Fruit fly (Drosophila melanogaster) whole organism, embryonic: ENCODE results near the gene Hap40.

Experiments
- Adf1 ChIP-seq: fragments of 200-800 bp; sonication (Bioruptor generic); IDR thresholded peaks from 2 replicates; pipeline ENCODE4 v1.3.6; 2022; ENCODE audit warnings: missing biosample characterization, missing genetic modification characterization
- Aef1 ChIP-seq: fragments of 200-800 bp; sonication (Bioruptor generic); IDR thresholded peaks from 3 replicates; pipeline ENCODE4 v1.3.6; 2022; ENCODE audit warnings: missing biosample characterization, missing genetic modification characterization
- Blimp-1 ChIP-seq: fragments of 200-800 bp; sonication (Bioruptor generic); optimal IDR thresholded peaks from 3 replicates; lab custom pipeline; 2018; ENCODE audit warnings: missing biosample characterization, missing genetic modification characterization, mild to moderate bottlenecking, moderate library complexity, missing genetic modification reagents
- CG1024 ChIP-seq: fragments of 200-800 bp; sonication (Bioruptor generic); IDR thresholded peaks from 2 replicates; pipeline ENCODE4 v1.3.6; 2022; ENCODE audit warnings: missing biosample characterization, missing genetic modification characterization
- CG12744 ChIP-seq: fragments of 200-800 bp; sonication (Bioruptor generic); optimal IDR thresholded peaks from 2 replicates; lab custom pipeline; 2016; ENCODE audit warnings: missing biosample characterization, missing genetic modification characterization
- CG12942 ChIP-seq: fragments of 200-800 bp; sonication (Bioruptor generic); optimal IDR thresholded peaks from 3 replicates; lab custom pipeline; 2016; ENCODE audit warnings: missing biosample characterization, missing genetic modification characterization
- CG13123 ChIP-seq: fragments of 200-800 bp; sonication (Bioruptor generic); optimal IDR thresholded peaks from 2 replicates; lab custom pipeline; 2016; ENCODE audit warnings: missing biosample characterization, missing genetic modification characterization
- CG15514 ChIP-seq: fragments of 200-800 bp; sonication (Bioruptor generic); optimal IDR thresholded peaks from 3 replicates; lab custom pipeline; 2017; ENCODE audit warnings: missing biosample characterization, missing genetic modification characterization, mild to moderate bottlenecking, moderate library complexity, missing genetic modification reagents
- CG18011 ChIP-seq: fragments of 200-800 bp; sonication (Bioruptor generic); optimal IDR thresholded peaks from 2 replicates; lab custom pipeline; 2017; ENCODE audit warnings: missing biosample characterization, missing genetic modification characterization, mild to moderate bottlenecking, moderate library complexity, missing genotype
- CG18764 ChIP-seq: fragments of 200-800 bp; sonication (Bioruptor generic); optimal IDR thresholded peaks from 3 replicates; lab custom pipeline; 2016; ENCODE audit warnings: missing biosample characterization, missing genetic modification characterization
- CG2678 ChIP-seq: fragments of 200-800 bp; sonication (Bioruptor generic); optimal IDR thresholded peaks from 3 replicates; lab custom pipeline; 2019; ENCODE audit warnings: missing biosample characterization, mild to moderate bottlenecking, missing genetic modification characterization, moderate library complexity
- CG30020 ChIP-seq: fragments of 200-800 bp; optimal IDR thresholded peaks from 2 replicates; lab custom pipeline; 2019; ENCODE audit warnings: missing biosample characterization, mild to moderate bottlenecking, missing genetic modification characterization, moderate library complexity
- CG31388 ChIP-seq: fragments of 200-800 bp; sonication (Bioruptor generic); optimal IDR thresholded peaks from 2 replicates; lab custom pipeline; 2016; ENCODE audit warnings: missing biosample characterization, missing genetic modification characterization
- CG4820 ChIP-seq: fragments of 200-800 bp; sonication (Bioruptor generic); optimal IDR thresholded peaks from 3 replicates; lab custom pipeline; 2016; ENCODE audit warnings: missing biosample characterization, missing genetic modification characterization
- CG6689 ChIP-seq: fragments of 200-800 bp; sonication (Bioruptor generic); IDR thresholded peaks from 2 replicates; pipeline ENCODE4 v1.3.6; 2022; ENCODE audit warnings: missing biosample characterization, missing genetic modification characterization
- CG6854 ChIP-seq: fragments of 200-800 bp; sonication (Bioruptor generic); optimal IDR thresholded peaks from 3 replicates; lab custom pipeline; 2017; ENCODE audit warnings: missing biosample characterization, mild to moderate bottlenecking, missing genetic modification characterization
- CG7271 ChIP-seq: fragments of 200-800 bp; sonication (Bioruptor generic); optimal IDR thresholded peaks from 2 replicates; lab custom pipeline; 2018; ENCODE audit warnings: missing biosample characterization, mild to moderate bottlenecking, missing genetic modification characterization, moderate library complexity
- Chrac-16 ChIP-seq: fragments of 200-800 bp; sonication (Bioruptor generic); optimal IDR thresholded peaks from 3 replicates; lab custom pipeline; 2016; ENCODE audit warnings: missing biosample characterization, missing genetic modification characterization
- CkIIα-i1 ChIP-seq: fragments of 200-800 bp; sonication (Bioruptor generic); IDR thresholded peaks from 2 replicates; pipeline ENCODE4 v1.3.6; 2022; ENCODE audit warnings: missing biosample characterization, missing genetic modification characterization
- Dp ChIP-seq: fragments of 200-800 bp; sonication (Bioruptor generic); optimal IDR thresholded peaks from 2 replicates; lab custom pipeline; 2018; ENCODE audit warnings: missing biosample characterization, mild to moderate bottlenecking, missing genetic modification characterization, moderate library complexity
- Eip74EF ChIP-seq, 2 experiments: fragments of 200-800 bp in 1 of 2; fragments of >200 bp in 1 of 2; sonication (Bioruptor generic) in 1 of 2; optimal IDR thresholded peaks; 2 replicates each; lab custom pipeline; 2017 to 2019; ENCODE audit warnings: missing biosample characterization in 2 of 2, missing genetic modification characterization in 2 of 2, mild to moderate bottlenecking in 1 of 2, moderate library complexity in 1 of 2
- Fer1 ChIP-seq: fragments of 200-800 bp; sonication (Bioruptor generic); optimal IDR thresholded peaks from 2 replicates; lab custom pipeline; 2017; ENCODE audit warnings: missing biosample characterization, mild to moderate bottlenecking, missing genetic modification characterization
- Gug ChIP-seq: fragments of 200-800 bp; sonication (Bioruptor generic); IDR thresholded peaks from 4 replicates; pipeline ENCODE4 v1.3.6; 2022; ENCODE audit warnings: missing biosample characterization, missing genetic modification characterization
- HLHmδ ChIP-seq: fragments of 200-800 bp; sonication (Bioruptor generic); optimal IDR thresholded peaks from 2 replicates; lab custom pipeline; 2018; ENCODE audit warnings: missing biosample characterization, mild to moderate bottlenecking, missing genetic modification characterization, moderate library complexity
- Hr51 ChIP-seq, 2 experiments: fragments of 200-800 bp; sonication (Bioruptor generic); optimal IDR thresholded peaks; 2 replicates in 1 of 2; 3 replicates in 1 of 2; lab custom pipeline; 2016 to 2018; ENCODE audit warnings: missing biosample characterization in 2 of 2, missing genetic modification characterization in 2 of 2, mild to moderate bottlenecking in 1 of 2, moderate library complexity in 1 of 2
- MBD-R2 ChIP-seq: fragments of 200-800 bp; sonication (Bioruptor generic); IDR thresholded peaks from 2 replicates; pipeline ENCODE4 v1.3.6; 2022; ENCODE audit warnings: missing biosample characterization, missing genetic modification characterization
- Mes4 ChIP-seq: fragments of 200-800 bp; sonication (Bioruptor generic); optimal IDR thresholded peaks from 2 replicates; lab custom pipeline; 2016; ENCODE audit warnings: missing biosample characterization, missing genetic modification characterization
- Oaz ChIP-seq: fragments of 200-800 bp; sonication (Bioruptor generic); IDR thresholded peaks from 2 replicates; pipeline ENCODE4 v1.3.6; 2022; ENCODE audit warnings: missing biosample characterization, missing genetic modification characterization
- Oli ChIP-seq: fragments of 200-800 bp; sonication (Bioruptor generic); optimal IDR thresholded peaks from 2 replicates; lab custom pipeline; 2018; ENCODE audit warnings: missing biosample characterization, mild to moderate bottlenecking, missing genetic modification characterization, moderate library complexity
- Spps ChIP-seq: fragments of 200-800 bp; sonication (Bioruptor generic); optimal IDR thresholded peaks from 2 replicates; lab custom pipeline; 2018; ENCODE audit warnings: missing biosample characterization, mild to moderate bottlenecking, missing genetic modification characterization
- Trl ChIP-seq, 3 experiments: fragments of >200 bp in 2 of 3; fragments of 200-800 bp in 1 of 3; sonication (Bioruptor generic) in 1 of 3; optimal IDR thresholded peaks; 2 replicates in 1 of 3; 3 replicates in 2 of 3; lab custom pipeline; 2016 to 2017; ENCODE audit warnings: missing biosample characterization in 1 of 3, missing genetic modification characterization in 1 of 3
- Xrp1 ChIP-seq: fragments of 200-800 bp; sonication (Bioruptor generic); IDR thresholded peaks from 2 replicates; pipeline ENCODE4 v1.3.6; 2022; ENCODE audit warnings: missing biosample characterization, missing genetic modification characterization
- YL-1 ChIP-seq: fragments of 200-800 bp; sonication (Bioruptor generic); optimal IDR thresholded peaks from 3 replicates; lab custom pipeline; 2017; ENCODE audit warnings: missing biosample characterization, mild to moderate bottlenecking, missing genetic modification characterization
- danr ChIP-seq: fragments of 200-800 bp; sonication (Bioruptor generic); IDR thresholded peaks from 2 replicates; pipeline ENCODE4 v1.3.6; 2022; ENCODE audit warnings: missing biosample characterization, missing genetic modification characterization
- dmrt99B ChIP-seq: fragments of 200-800 bp; sonication (Bioruptor generic); optimal IDR thresholded peaks from 2 replicates; lab custom pipeline; 2018; ENCODE audit warnings: missing biosample characterization, mild to moderate bottlenecking, missing genetic modification characterization, moderate library complexity
- fd96Cb ChIP-seq: fragments of 200-800 bp; sonication (Bioruptor generic); optimal IDR thresholded peaks from 2 replicates; lab custom pipeline; 2018; ENCODE audit warnings: missing biosample characterization, mild to moderate bottlenecking, missing genetic modification characterization, moderate library complexity
- gcm ChIP-seq: fragments of 200-800 bp; sonication (Bioruptor generic); optimal IDR thresholded peaks from 2 replicates; lab custom pipeline; 2019; ENCODE audit warnings: missing biosample characterization, mild to moderate bottlenecking, missing genetic modification characterization, moderate library complexity
- gt ChIP-seq: fragments of 200-800 bp; sonication (Bioruptor generic); IDR thresholded peaks from 2 replicates; pipeline ENCODE4 v1.3.6; 2022; ENCODE audit warnings: missing biosample characterization, missing genetic modification characterization
- her ChIP-seq: fragments of 200-800 bp; sonication (Bioruptor generic); optimal IDR thresholded peaks from 2 replicates; lab custom pipeline; 2016; ENCODE audit warnings: missing biosample characterization, missing genetic modification characterization
- jigr1 ChIP-seq: fragments of 200-800 bp; sonication (Bioruptor generic); IDR thresholded peaks from 3 replicates; pipeline ENCODE4 v1.3.6; 2022; ENCODE audit warnings: missing biosample characterization, missing genetic modification characterization
- mld ChIP-seq: fragments of 200-800 bp; sonication (Bioruptor generic); IDR thresholded peaks from 3 replicates; pipeline ENCODE4 v1.3.6; 2022; ENCODE audit warnings: missing biosample characterization, missing genetic modification characterization; ENCODE audit not compliant: partially characterized antibody
- pb ChIP-seq: fragments of 200-800 bp; sonication (Bioruptor generic); optimal IDR thresholded peaks from 3 replicates; lab custom pipeline; 2016; ENCODE audit warnings: missing biosample characterization, missing genetic modification characterization
- ranshi ChIP-seq: fragments of 200-800 bp; sonication (Bioruptor generic); IDR thresholded peaks from 2 replicates; pipeline ENCODE4 v1.3.6; 2022; ENCODE audit warnings: missing biosample characterization, missing genetic modification characterization
- row ChIP-seq: fragments of 200-800 bp; sonication (Bioruptor generic); IDR thresholded peaks from 3 replicates; pipeline ENCODE4 v1.3.6; 2022; ENCODE audit warnings: missing biosample characterization, missing genetic modification characterization
- sc ChIP-seq, 3 experiments: fragments of >200 bp in 2 of 3; fragments of 200-800 bp in 1 of 3; sonication (Bioruptor generic) in 1 of 3; optimal IDR thresholded peaks; 2 replicates in 2 of 3; 3 replicates in 1 of 3; lab custom pipeline; 2017; ENCODE audit warnings: mild to moderate bottlenecking in 1 of 3, missing biosample characterization in 1 of 3, missing genetic modification characterization in 1 of 3, missing genetic modification reagents in 1 of 3
- sim ChIP-seq: fragments of 200-800 bp; sonication (Bioruptor generic); IDR thresholded peaks from 2 replicates; pipeline ENCODE4 v1.3.6; 2022; ENCODE audit warnings: missing biosample characterization, missing genetic modification characterization
- so ChIP-seq: fragments of 200-800 bp; sonication (Bioruptor generic); IDR thresholded peaks from 3 replicates; pipeline ENCODE4 v1.3.6; 2022; ENCODE audit warnings: missing biosample characterization, missing genetic modification characterization
- stc ChIP-seq: fragments of 200-800 bp; sonication (Bioruptor generic); IDR thresholded peaks from 2 replicates; pipeline ENCODE4 v1.3.6; 2022; ENCODE audit warnings: missing biosample characterization, missing genetic modification characterization
- tx ChIP-seq: fragments of 200-800 bp; sonication (Bioruptor generic); optimal IDR thresholded peaks from 2 replicates; lab custom pipeline; 2016; ENCODE audit warnings: missing biosample characterization, missing genetic modification characterization

Hap40 gene

dm6 chrX:15697581-15698208 is 6.2 kb upstream of the Hap40 start:
- peak; percentile 80 for TF ChIP-seq gt
- peak; percentile 84 for TF ChIP-seq danr (GFP tag; lab: Robert Waterston, UW)
- TF ChIP-seq CG6854 (GFP tag; lab: Kevin White, UChicago) = peak; percentile 90
- TF ChIP-seq CG6689 (GFP tag; lab: Robert Waterston, UW) = peak; percentile 95
- peak; percentile 96 for TF ChIP-seq Xrp1
- TF ChIP-seq CG12942 (GFP tag; lab: Kevin White, UChicago) = peak; percentile 85
- peak; percentile 94 for TF ChIP-seq stc (GFP tag; lab: Robert Waterston, UW)
- TF ChIP-seq gcm = peak; percentile 85
- TF ChIP-seq Fer1 = peak; percentile 96
- TF ChIP-seq mld (GFP tag; lab: Robert Waterston, UW) = no peak
- no peak for TF ChIP-seq Mes4
- TF ChIP-seq CG15514 (GFP tag; lab: Kevin White, UChicago) = peak; percentile 94
- TF ChIP-seq jigr1 (GFP tag; lab: Robert Waterston, UW) = peak; percentile 75; the same call in 2 of the 3 replicates
- TF ChIP-seq her = no peak
- TF ChIP-seq CG4820 (GFP tag; lab: Kevin White, UChicago) = peak; percentile 89
- peak; percentile 36 for TF ChIP-seq CG30020 (tag; lab: Kevin White, UChicago)
- peak; percentile 82 for TF ChIP-seq sim
- TF ChIP-seq Adf1 = peak; percentile 75
- TF ChIP-seq Blimp-1 (GFP tag; lab: Kevin White, UChicago) = peak; percentile 87
- peak; percentile 94 for TF ChIP-seq ranshi (GFP tag; lab: Robert Waterston, UW)
- TF ChIP-seq Oaz (GFP tag; lab: Robert Waterston, UW) = peak; percentile 84
- TF ChIP-seq pb (GFP tag; lab: Kevin White, UChicago) = no peak
- TF ChIP-seq CG2678 = peak; percentile 94
- TF ChIP-seq YL-1 (GFP tag; lab: Kevin White, UChicago) = peak; percentile 40
- peak; percentile 80 for TF ChIP-seq CG18764
- no peak for TF ChIP-seq CG12744 (GFP tag; lab: Kevin White, UChicago)
- no peak for TF ChIP-seq HLHmδ (GFP tag; lab: Kevin White, UChicago)
- peak; percentile 94 for TF ChIP-seq dmrt99B (tag; lab: Kevin White, UChicago)
- peak; percentile 85 for TF ChIP-seq so (GFP tag; lab: Robert Waterston, UW)
- TF ChIP-seq row (GFP tag; lab: Robert Waterston, UW) = peak; percentile 97
- peak; percentile 91 for TF ChIP-seq fd96Cb (tag; lab: Kevin White, UChicago)
- TF ChIP-seq Gug (GFP tag; lab: Robert Waterston, UW) = peak; percentile 90
- peak; percentile 85 for TF ChIP-seq CG1024
- TF ChIP-seq CkIIα-i1 (GFP tag; lab: Robert Waterston, UW) = peak; percentile 30; the same call in 1 of the 2 replicates
- peak; percentile 80 for TF ChIP-seq CG31388 (GFP tag; lab: Kevin White, UChicago)
- TF ChIP-seq CG13123 (GFP tag; lab: Kevin White, UChicago) = peak; percentile 60
- TF ChIP-seq CG7271 (tag; lab: Kevin White, UChicago) = peak; percentile 79
- TF ChIP-seq Chrac-16 (GFP tag; lab: Kevin White, UChicago) = peak; percentile 88
- TF ChIP-seq sc (optimal IDR thresholded peaks at IDR 0.05; lab: Kevin White, UChicago) = no peak
- peak; percentile 72 for TF ChIP-seq sc (GFP tag; optimal IDR thresholded peaks at IDR 0.05; lab: Kevin White, UChicago)
- TF ChIP-seq MBD-R2 (GFP tag; lab: Robert Waterston, UW) = peak; percentile 87
- peak; percentile 76 for TF ChIP-seq CG18011 (GFP tag; lab: Kevin White, UChicago)
- TF ChIP-seq Trl (optimal IDR thresholded peaks at IDR 0.05; lab: Kevin White, UChicago) = no peak
- TF ChIP-seq Trl (GFP tag; optimal IDR thresholded peaks at IDR 0.05; lab: Kevin White, UChicago) = peak; percentile 58
- no peak for TF ChIP-seq tx (GFP tag; lab: Kevin White, UChicago)
- TF ChIP-seq Spps = peak; percentile 82
- TF ChIP-seq Dp (GFP tag; lab: Kevin White, UChicago) = peak; percentile 74
- peak in 1 of 2 experiments; percentile 100 for TF ChIP-seq Eip74EF (GFP tag; optimal IDR thresholded peaks at IDR 0.05; lab: Kevin White, UChicago)
- TF ChIP-seq Hr51 (GFP tag; optimal IDR thresholded peaks at IDR 0.05; lab: Kevin White, UChicago) = peak; percentile 31 to 88
- TF ChIP-seq Oli = peak; percentile 90
- peak; percentile 95 for TF ChIP-seq Aef1
